Worm (Caenorhabditis elegans) whole organism, L1 larva: ENCODE results near the gene unc-71.

Experiments
- C16A3.4 ChIP-seq: fragments of 150-350 bp; optimal IDR thresholded peaks from 2 replicates; lab custom pipeline; 2014; ENCODE audit warnings: missing biosample characterization, missing genetic modification characterization
- F16B12.6 ChIP-seq: fragments of 150-350 bp; optimal IDR thresholded peaks from 2 replicates; lab custom pipeline; 2014; ENCODE audit warnings: missing biosample characterization, missing genetic modification characterization
- Y116A8C.19 ChIP-seq: sonication (generic microtip); optimal IDR thresholded peaks from 2 replicates; lab custom pipeline; 2016; ENCODE audit warnings: missing compliant biosample characterization, missing genetic modification characterization, borderline replicate concordance
- aly-2 ChIP-seq: fragments of 150-350 bp; optimal IDR thresholded peaks from 2 replicates; lab custom pipeline; 2014; ENCODE audit warnings: missing biosample characterization, missing genetic modification characterization
- blmp-1 ChIP-seq: fragments of 150-350 bp; optimal IDR thresholded peaks from 2 replicates; lab custom pipeline; 2014; ENCODE audit warnings: missing biosample characterization, missing genetic modification characterization
- ces-1 ChIP-seq: fragments of 150-350 bp; optimal IDR thresholded peaks from 2 replicates; lab custom pipeline; 2014; ENCODE audit warnings: missing biosample characterization, missing genetic modification reagents, missing genetic modification characterization
- dpl-1 ChIP-seq, 3 experiments: fragments of 150-350 bp in 2 of 3; sonication (generic microtip) in 1 of 3; optimal IDR thresholded peaks; 2 replicates each; lab custom pipeline; 2014 to 2017; ENCODE audit warnings: missing biosample characterization in 3 of 3, missing genetic modification characterization in 3 of 3, missing genetic modification reagents in 3 of 3
- efl-1 ChIP-seq, 4 experiments: fragments of 150-350 bp; optimal IDR thresholded peaks in 3 of 4; peaks in 1 of 4; 1 replicate in 1 of 4; 2 replicates in 3 of 4; lab custom pipeline; 2014; ENCODE audit warnings: missing biosample characterization in 2 of 4, missing genetic modification characterization in 2 of 4, missing genetic modification reagents in 2 of 4
- egl-13 ChIP-seq: sonication (generic microtip); optimal IDR thresholded peaks from 2 replicates; lab custom pipeline; 2016; ENCODE audit warnings: missing genotype, missing genetic modification reagents, missing genetic modification characterization, missing compliant biosample characterization
- egl-27 ChIP-seq, 2 experiments: fragments of 150-350 bp in 1 of 2; sonication (generic microtip); optimal IDR thresholded peaks; 3 replicates each; lab custom pipeline; 2017 to 2018; ENCODE audit warnings: missing biosample characterization in 2 of 2, missing genetic modification characterization in 2 of 2, missing genetic modification reagents in 2 of 2
- elt-3 ChIP-seq, 6 experiments: fragments of 150-350 bp in 1 of 6; sonication (generic microtip); optimal IDR thresholded peaks; 2 replicates each; lab custom pipeline; 2017 to 2018; ENCODE audit warnings: missing biosample characterization in 6 of 6, missing genetic modification characterization in 6 of 6, inconsistent platforms in 1 of 6
- fkh-10 ChIP-seq: sonication (generic microtip); optimal IDR thresholded peaks from 2 replicates; lab custom pipeline; 2017; ENCODE audit warnings: missing biosample characterization, missing genetic modification reagents, missing genetic modification characterization
- hlh-4 ChIP-seq: sonication (generic microtip); optimal IDR thresholded peaks from 2 replicates; lab custom pipeline; 2016; ENCODE audit warnings: mild to moderate bottlenecking, missing genetic modification characterization, missing compliant biosample characterization
- lin-13 ChIP-seq: fragments of 150-350 bp; optimal IDR thresholded peaks from 2 replicates; lab custom pipeline; 2014; ENCODE audit warnings: missing biosample characterization, missing genetic modification reagents, missing genetic modification characterization
- lin-14 ChIP-seq: fragments of 200-800 bp; sonication (Bioruptor generic); optimal IDR thresholded peaks from 2 replicates; lab custom pipeline; 2018; ENCODE audit warnings: mild to moderate bottlenecking, missing genetic modification characterization, moderate library complexity, missing compliant biosample characterization
- lin-35 ChIP-seq, 2 experiments: fragments of 150-350 bp; optimal IDR thresholded peaks; 2 replicates each; lab custom pipeline; 2014; ENCODE audit warnings: missing biosample characterization in 2 of 2, missing genetic modification characterization in 2 of 2, missing genetic modification reagents in 2 of 2
- lsy-2 ChIP-seq, 2 experiments: fragments of 150-350 bp; optimal IDR thresholded peaks; 2 replicates each; lab custom pipeline; 2014; ENCODE audit warnings: missing biosample characterization in 2 of 2, missing genetic modification characterization in 2 of 2
- mep-1 ChIP-seq: fragments of 150-350 bp; optimal IDR thresholded peaks from 2 replicates; lab custom pipeline; 2014; ENCODE audit warnings: missing biosample characterization, missing genetic modification characterization
- nhr-237 ChIP-seq: fragments of 150-350 bp; optimal IDR thresholded peaks from 2 replicates; lab custom pipeline; 2014; ENCODE audit warnings: missing biosample characterization, missing genetic modification characterization
- nhr-28 ChIP-seq: fragments of 150-350 bp; optimal IDR thresholded peaks from 2 replicates; lab custom pipeline; 2014; ENCODE audit warnings: missing biosample characterization, missing genetic modification characterization
- nhr-47 ChIP-seq: sonication (generic microtip); optimal IDR thresholded peaks from 2 replicates; lab custom pipeline; 2016; ENCODE audit warnings: mild to moderate bottlenecking, missing genetic modification characterization, moderate library complexity, missing compliant biosample characterization
- nhr-71 ChIP-seq: sonication (generic microtip); optimal IDR thresholded peaks from 2 replicates; lab custom pipeline; 2016; ENCODE audit warnings: mild to moderate bottlenecking, missing genetic modification characterization, moderate library complexity, missing compliant biosample characterization
- nhr-77 ChIP-seq: fragments of 150-350 bp; optimal IDR thresholded peaks from 2 replicates; lab custom pipeline; 2014; ENCODE audit warnings: missing biosample characterization, missing genetic modification characterization
- nhr-85 ChIP-seq: sonication (generic microtip); peaks from one replicate; lab custom pipeline; 2016; ENCODE audit warnings: missing genetic modification characterization, inconsistent platforms, missing compliant biosample characterization
- pag-3 ChIP-seq: sonication (generic microtip); optimal IDR thresholded peaks from 2 replicates; lab custom pipeline; 2017; ENCODE audit warnings: missing genetic modification characterization, mild to moderate bottlenecking, missing compliant biosample characterization, antibody characterized with exemption, borderline replicate concordance; ENCODE audit not compliant: insufficient read depth
- skn-1 ChIP-seq: fragments of 150-350 bp; optimal IDR thresholded peaks from 2 replicates; lab custom pipeline; 2014; ENCODE audit warnings: missing biosample characterization, missing genetic modification characterization
- snpc-4 ChIP-seq: fragments of 150-350 bp; optimal IDR thresholded peaks from 2 replicates; lab custom pipeline; 2014; ENCODE audit warnings: missing biosample characterization, missing genetic modification characterization
- snu-23 ChIP-seq: sonication (generic microtip); optimal IDR thresholded peaks from 2 replicates; lab custom pipeline; 2016; ENCODE audit warnings: missing genetic modification characterization, missing compliant biosample characterization
- sup-37 ChIP-seq: fragments of 200-800 bp; sonication (Bioruptor generic); optimal IDR thresholded peaks from 2 replicates; lab custom pipeline; 2018; ENCODE audit warnings: mild to moderate bottlenecking, missing genetic modification characterization, missing compliant biosample characterization
- swsn-7 ChIP-seq: sonication (generic microtip); optimal IDR thresholded peaks from 2 replicates; lab custom pipeline; 2016; ENCODE audit warnings: missing genetic modification characterization, missing compliant biosample characterization
- unc-86 ChIP-seq: sonication (generic microtip); optimal IDR thresholded peaks from 2 replicates; lab custom pipeline; 2016; ENCODE audit warnings: missing genetic modification characterization, missing compliant biosample characterization
- vab-15 ChIP-seq: sonication (generic microtip); optimal IDR thresholded peaks from 2 replicates; lab custom pipeline; 2017; ENCODE audit warnings: missing genotype, mild to moderate bottlenecking, missing genetic modification characterization, missing compliant biosample characterization
- ztf-11 ChIP-seq, 2 experiments: sonication (generic microtip); optimal IDR thresholded peaks; 2 replicates each; lab custom pipeline; 2016 to 2017; ENCODE audit warnings: missing genetic modification characterization in 2 of 2, missing biosample characterization in 1 of 2, missing compliant biosample characterization in 1 of 2

The unc-71 gene

ce11 chrIII:12870060-12870696 is 21.4 kb downstream of the unc-71 start, which contains the start of gene Y37D8A.6:
Gene Y37D8A.6 (minus strand): TSS chrIII:12870297.
- no peak for TF ChIP-seq swsn-7 (tag; lab: Kevin White, UChicago)
- TF ChIP-seq lin-35 (GFP tag; optimal IDR thresholded peaks at IDR 0.05; lab: Kevin White, UChicago): peak in 1 of 2 experiments; percentile 55
- TF ChIP-seq egl-27 (tag; optimal IDR thresholded peaks at IDR 0.05; lab: Kevin White, UChicago): no peak
- TF ChIP-seq efl-1 (optimal IDR thresholded peaks at IDR 0.05; lab: Kevin White, UChicago): peak in 1 of 2 experiments; percentile 39
- peak; percentile 27 to 87 for TF ChIP-seq efl-1 (GFP tag; optimal IDR thresholded peaks at IDR 0.05 in 1 of 2; lab: Kevin White, UChicago)
- no peak for TF ChIP-seq nhr-237
- no peak for TF ChIP-seq Y116A8C.19 (tag; lab: Kevin White, UChicago)
- TF ChIP-seq fkh-10 (GFP tag; lab: Kevin White, UChicago): no peak
- peak in 2 of 3 experiments; percentile 39 to 50 for TF ChIP-seq dpl-1 (GFP tag; optimal IDR thresholded peaks at IDR 0.05; lab: Kevin White, UChicago)
- peak; percentile 14 for TF ChIP-seq nhr-71
- TF ChIP-seq F16B12.6 (tag; lab: Kevin White, UChicago): peak; percentile 78
- no peak for TF ChIP-seq snpc-4
- no peak for TF ChIP-seq sup-37 (GFP tag; lab: Kevin White, UChicago)
- peak; percentile 19 for TF ChIP-seq nhr-47 (tag; lab: Kevin White, UChicago)
- no peak for TF ChIP-seq pag-3 (tag; lab: Kevin White, UChicago)
- peak; percentile 9 for TF ChIP-seq mep-1
- TF ChIP-seq lsy-2 (tag; optimal IDR thresholded peaks at IDR 0.05; lab: Kevin White, UChicago): peak; percentile 15 to 27
- no peak for TF ChIP-seq ces-1 (GFP tag; lab: Kevin White, UChicago)
- TF ChIP-seq nhr-77 (tag; lab: Kevin White, UChicago): no peak
- no peak for TF ChIP-seq nhr-28
- TF ChIP-seq vab-15 (tag; lab: Kevin White, UChicago): no peak
- TF ChIP-seq skn-1 (tag; lab: Kevin White, UChicago): no peak
- TF ChIP-seq lin-13: no peak
- TF ChIP-seq, all 84 proteins: peak for 8

DNA sequence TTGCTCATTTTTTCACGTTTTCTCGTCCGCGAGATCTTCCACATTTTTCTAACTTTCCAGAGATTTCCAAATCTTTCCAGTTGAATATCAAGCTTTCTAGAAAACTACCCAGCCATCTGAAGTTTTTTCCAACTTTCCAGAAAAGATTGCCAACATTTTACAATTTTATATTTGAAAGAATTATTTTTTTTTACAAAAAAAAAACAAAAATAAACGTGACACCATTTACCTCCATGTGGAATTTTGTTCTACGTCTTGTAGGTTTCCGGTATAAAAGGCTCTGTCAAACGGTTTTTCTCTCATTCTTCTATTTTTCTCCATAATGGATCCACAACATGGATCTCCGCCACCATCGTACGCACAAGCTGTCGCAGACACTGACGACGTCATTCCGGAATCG is 26.9 kb downstream of the unc-71 start, which contains the start of gene Y37D8A.8:
Gene Y37D8A.8, plus strand, starts transcription at position 301 of the 400 bp plus-strand sequence.
- TF ChIP-seq elt-3 (tag; optimal IDR thresholded peaks at IDR 0.05; lab: Kevin White, UChicago) (no peak), C16A3.4 (tag; lab: Kevin White, UChicago) (no peak), pag-3 (tag; lab: Kevin White, UChicago) (no peak), nhr-77 (tag; lab: Kevin White, UChicago) (no peak), hlh-4 (tag; lab: Kevin White, UChicago) (no peak), ztf-11 (tag; optimal IDR thresholded peaks at IDR 0.05; lab: Kevin White, UChicago) (no peak), unc-86 (tag; lab: Kevin White, UChicago) (no peak), sup-37 (GFP tag; lab: Kevin White, UChicago) (no peak), nhr-71 (no peak), lsy-2 (tag; optimal IDR thresholded peaks at IDR 0.05; lab: Kevin White, UChicago) (no peak)

DNA sequence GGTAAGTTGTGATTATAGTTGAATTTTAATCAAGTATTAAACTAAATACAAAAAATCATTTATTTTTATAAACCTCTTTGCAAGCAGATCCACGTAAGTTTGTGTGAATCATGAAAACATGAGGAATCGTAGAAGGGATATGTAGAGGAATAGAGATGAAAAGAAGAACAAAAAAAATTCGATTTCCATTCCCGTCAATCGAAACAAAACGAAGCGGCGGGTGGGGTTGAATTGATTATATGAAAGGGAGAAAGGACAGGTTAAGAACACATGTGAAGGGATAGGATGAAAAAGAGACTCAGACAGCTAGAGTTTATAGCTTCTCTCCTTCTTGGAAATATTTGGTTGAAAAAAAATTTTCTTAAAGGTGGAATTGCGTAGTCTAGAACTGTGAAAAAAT is 31.4 kb downstream of the unc-71 start:
- TF ChIP-seq blmp-1 (tag; lab: Kevin White, UChicago) (peak; percentile 97), lsy-2 (tag; optimal IDR thresholded peaks at IDR 0.05; lab: Kevin White, UChicago) (peak in 1 of 2 experiments; percentile 14), dpl-1 (GFP tag; optimal IDR thresholded peaks at IDR 0.05; lab: Kevin White, UChicago) (peak in 1 of 3 experiments; percentile 7), nhr-47 (tag; lab: Kevin White, UChicago) (peak; percentile 5), pag-3 (tag; lab: Kevin White, UChicago) (no peak), snu-23 (peak; percentile 28), elt-3 (tag; optimal IDR thresholded peaks at IDR 0.05; lab: Kevin White, UChicago) (peak in 1 of 6 experiments; percentile 16), egl-13 (no peak), nhr-85 (tag; lab: Kevin White, UChicago) (peak; percentile 80), F16B12.6 (tag; lab: Kevin White, UChicago) (no peak), lin-14 (GFP tag; lab: Kevin White, UChicago) (peak; percentile 54), egl-27 (tag; optimal IDR thresholded peaks at IDR 0.05; lab: Kevin White, UChicago) (no peak), skn-1 (tag; lab: Kevin White, UChicago) (no peak), aly-2 (no peak)
